Fruit fly (Drosophila melanogaster) whole organism, adult: Measurements from ENCODE around the gene CG14441.

Experiments
- CG11617 ChIP-seq: fragments of 200-800 bp; sonication (Bioruptor generic); optimal IDR thresholded peaks from 2 replicates; lab custom pipeline; 2017; ENCODE audit warnings: mild to moderate bottlenecking, missing biosample characterization, missing genetic modification reagents, missing genetic modification characterization
- CG12768 ChIP-seq: fragments of 200-800 bp; sonication (Bioruptor generic); optimal IDR thresholded peaks from 2 replicates; lab custom pipeline; 2017; ENCODE audit warnings: missing biosample characterization, missing genetic modification characterization, mild to moderate bottlenecking, moderate library complexity, missing genetic modification reagents
- CG14711 ChIP-seq: fragments of 200-800 bp; sonication (Bioruptor generic); optimal IDR thresholded peaks from 2 replicates; lab custom pipeline; 2018; ENCODE audit warnings: missing biosample characterization, mild to moderate bottlenecking, missing genetic modification characterization, moderate library complexity
- CG1620 ChIP-seq: fragments of 200-800 bp; sonication (Bioruptor generic); optimal IDR thresholded peaks from 2 replicates; lab custom pipeline; 2016; ENCODE audit warnings: missing biosample characterization, missing genetic modification characterization
- CG33017 ChIP-seq: fragments of 200-800 bp; sonication (Bioruptor generic); optimal IDR thresholded peaks from 2 replicates; lab custom pipeline; 2018; ENCODE audit warnings: missing biosample characterization, mild to moderate bottlenecking, missing genetic modification characterization, moderate library complexity
- CG5204 ChIP-seq: fragments of 200-800 bp; sonication (Bioruptor generic); optimal IDR thresholded peaks from 2 replicates; lab custom pipeline; 2016; ENCODE audit warnings: missing biosample characterization, missing genetic modification characterization
- CG7045 ChIP-seq: fragments of 200-800 bp; sonication (Bioruptor generic); optimal IDR thresholded peaks from 2 replicates; lab custom pipeline; 2017; ENCODE audit warnings: missing biosample characterization, mild to moderate bottlenecking, missing genetic modification characterization
- CG7101 ChIP-seq: fragments of 200-800 bp; sonication (Bioruptor generic); optimal IDR thresholded peaks from 2 replicates; lab custom pipeline; 2018; ENCODE audit warnings: missing biosample characterization, mild to moderate bottlenecking, missing genetic modification characterization, moderate library complexity
- Clk ChIP-seq: fragments of 200-800 bp; sonication (Bioruptor generic); optimal IDR thresholded peaks from 2 replicates; lab custom pipeline; 2017; ENCODE audit warnings: missing biosample characterization, missing genetic modification characterization
- Crg-1 ChIP-seq: fragments of 200-800 bp; sonication (Bioruptor generic); optimal IDR thresholded peaks from 2 replicates; lab custom pipeline; 2016; ENCODE audit warnings: missing biosample characterization, missing genetic modification characterization
- Hr96 ChIP-seq: fragments of 200-800 bp; sonication (Bioruptor generic); optimal IDR thresholded peaks from 2 replicates; lab custom pipeline; 2016; ENCODE audit warnings: missing biosample characterization, missing genetic modification characterization
- Mnt ChIP-seq: fragments of 200-800 bp; sonication (Bioruptor generic); optimal IDR thresholded peaks from 2 replicates; lab custom pipeline; 2016; ENCODE audit warnings: missing biosample characterization, mild to moderate bottlenecking, missing genetic modification characterization
- bab1 ChIP-seq: fragments of 200-800 bp; sonication (Bioruptor generic); optimal IDR thresholded peaks from 3 replicates; lab custom pipeline; 2019; ENCODE audit warnings: missing biosample characterization, mild to moderate bottlenecking, missing genetic modification characterization, moderate library complexity
- cic ChIP-seq: fragments of 200-800 bp; sonication (Bioruptor generic); optimal IDR thresholded peaks from 2 replicates; lab custom pipeline; 2017; ENCODE audit warnings: missing biosample characterization, mild to moderate bottlenecking, missing genetic modification characterization, moderate library complexity
- cnc ChIP-seq, 2 experiments: fragments of >200 bp; optimal IDR thresholded peaks; 2 replicates each; lab custom pipeline; 2017
- kay ChIP-seq: fragments of 200-800 bp; sonication (Bioruptor generic); peaks from one replicate; lab custom pipeline; 2016; ENCODE audit warnings: missing biosample characterization, missing genetic modification characterization, borderline replicate concordance
- ovo ChIP-seq: fragments of 200-800 bp; sonication (Bioruptor generic); optimal IDR thresholded peaks from 2 replicates; lab custom pipeline; 2016; ENCODE audit warnings: missing biosample characterization, missing genetic modification characterization
- pad ChIP-seq: fragments of 200-800 bp; sonication (Bioruptor generic); optimal IDR thresholded peaks from 3 replicates; lab custom pipeline; 2017; ENCODE audit warnings: missing biosample characterization, missing genetic modification characterization, mild to moderate bottlenecking, moderate library complexity, missing genetic modification reagents
- tj ChIP-seq: fragments of 200-800 bp; sonication (Bioruptor generic); optimal IDR thresholded peaks from 3 replicates; lab custom pipeline; 2017; ENCODE audit warnings: missing biosample characterization, mild to moderate bottlenecking, missing genetic modification characterization, moderate library complexity
- toe ChIP-seq: fragments of 200-800 bp; sonication (Bioruptor generic); optimal IDR thresholded peaks from 2 replicates; lab custom pipeline; 2016; ENCODE audit warnings: missing biosample characterization, missing genetic modification characterization

CG14441 gene

dm6 chrX:6679502-6679810, 19.9 kb upstream of the CG14441 start:
- TF ChIP-seq cic (GFP tag; lab: Kevin White, UChicago) (peak; percentile 28), bab1 (no peak), kay (GFP tag; lab: Kevin White, UChicago) (no peak), CG7045 (GFP tag; lab: Kevin White, UChicago) (no peak), toe (GFP tag; lab: Kevin White, UChicago) (no peak), tj (GFP tag; lab: Kevin White, UChicago) (no peak), Clk (GFP tag; lab: Kevin White, UChicago) (no peak), pad (peak; percentile 46), CG11617 (GFP tag; lab: Kevin White, UChicago) (no peak), Crg-1 (GFP tag; lab: Kevin White, UChicago) (no peak), Mnt (GFP tag; lab: Kevin White, UChicago) (peak; percentile 59), Hr96 (GFP tag; lab: Kevin White, UChicago) (no peak)

dm6 chrX:6681467-6681866, 17.8 kb upstream of the CG14441 start, which contains the start of gene Fum2:
Fum2 (plus strand) TSS chrX:6681767.
- TF ChIP-seq Crg-1 (GFP tag; lab: Kevin White, UChicago) (no peak), Clk (GFP tag; lab: Kevin White, UChicago) (no peak), tj (GFP tag; lab: Kevin White, UChicago) (no peak), cnc (optimal IDR thresholded peaks at IDR 0.05; lab: Kevin White, UChicago) (no peak)

dm6 chrX:6683635-6684499, 15.4 kb upstream of the CG14441 start, which contains the start of gene Pink1:
Pink1 (plus strand) TSS chrX:6683798.
- TF ChIP-seq CG14711 (no peak), CG33017 (tag; lab: Kevin White, UChicago) (no peak), cic (GFP tag; lab: Kevin White, UChicago) (peak; percentile 3), CG7101 (tag; lab: Kevin White, UChicago) (peak; percentile 19), CG12768 (no peak), CG11617 (GFP tag; lab: Kevin White, UChicago) (no peak), CG5204 (no peak), Mnt (GFP tag; lab: Kevin White, UChicago) (peak; percentile 73), Clk (GFP tag; lab: Kevin White, UChicago) (no peak), Hr96 (GFP tag; lab: Kevin White, UChicago) (no peak), kay (GFP tag; lab: Kevin White, UChicago) (no peak), bab1 (peak; percentile 58), ovo (no peak), toe (GFP tag; lab: Kevin White, UChicago) (no peak), tj (GFP tag; lab: Kevin White, UChicago) (peak; percentile 38), Crg-1 (GFP tag; lab: Kevin White, UChicago) (no peak), cnc (optimal IDR thresholded peaks at IDR 0.05; lab: Kevin White, UChicago) (no peak), pad (no peak), CG1620 (GFP tag; lab: Kevin White, UChicago) (no peak), CG7045 (GFP tag; lab: Kevin White, UChicago) (no peak)

dm6 chrX:6687267-6687666, 12.0 kb upstream of the CG14441 start, which contains the start of gene CG44303:
CG44303 (minus strand) TSS chrX:6687420.
- TF ChIP-seq Crg-1 (GFP tag; lab: Kevin White, UChicago) = no peak

dm6 chrX:6688620-6689400, 10.5 kb upstream of the CG14441 start, which contains the start of gene CG3184:
CG3184 (minus strand) TSS chrX:6688774.
- TF ChIP-seq toe (GFP tag; lab: Kevin White, UChicago) (no peak), CG1620 (GFP tag; lab: Kevin White, UChicago) (peak; percentile 31), CG11617 (GFP tag; lab: Kevin White, UChicago) (peak; percentile 19), bab1 (no peak), CG33017 (tag; lab: Kevin White, UChicago) (no peak), pad (peak; percentile 4), Mnt (GFP tag; lab: Kevin White, UChicago) (peak; percentile 12), Clk (GFP tag; lab: Kevin White, UChicago) (no peak), tj (GFP tag; lab: Kevin White, UChicago) (peak; percentile 8)

- TF ChIP-seq Hr96 (GFP tag; lab: Kevin White, UChicago) (no peak), Mnt (GFP tag; lab: Kevin White, UChicago) (peak; percentile 41), cnc (optimal IDR thresholded peaks at IDR 0.05; lab: Kevin White, UChicago) (no peak), bab1 (peak; percentile 32), cic (GFP tag; lab: Kevin White, UChicago) (peak; percentile 81), tj (GFP tag; lab: Kevin White, UChicago) (peak; percentile 58), CG11617 (GFP tag; lab: Kevin White, UChicago) (no peak)
Measured at dm6 chrX:6694105-6694788, 5.1 kb upstream of the CG14441 start.
